Worm (Caenorhabditis elegans) whole organism, mixed stage, embryonic: ENCODE results near the gene C41H7.2.
"Not testable (repeated sequence)": the region's sequence is repeated elsewhere in the genome, so short reads cannot be mapped to it uniquely, and the experiment has no call there.

Experiments
- blmp-1 ChIP-seq: fragments of 150-350 bp; optimal IDR thresholded peaks from 2 replicates; lab custom pipeline; 2014; ENCODE audit warnings: missing biosample characterization, missing genetic modification characterization
- elt-3 ChIP-seq: fragments of 150-350 bp; optimal IDR thresholded peaks from 2 replicates; lab custom pipeline; 2014; ENCODE audit warnings: missing biosample characterization, missing genetic modification characterization
- lsy-2 ChIP-seq: fragments of 150-350 bp; optimal IDR thresholded peaks from 2 replicates; lab custom pipeline; 2014; ENCODE audit warnings: missing biosample characterization, missing genetic modification characterization
- nhr-28 ChIP-seq: fragments of 150-350 bp; optimal IDR thresholded peaks from 2 replicates; lab custom pipeline; 2014; ENCODE audit warnings: missing biosample characterization, missing genetic modification characterization
- pha-4 ChIP-seq: fragments of 150-350 bp; optimal IDR thresholded peaks from 2 replicates; lab custom pipeline; 2018; ENCODE audit warnings: missing biosample characterization, missing genetic modification reagents, missing genetic modification characterization
- sptf-1 ChIP-seq: sonication (generic microtip); optimal IDR thresholded peaks from 2 replicates; lab custom pipeline; 2017; ENCODE audit warnings: mild to moderate bottlenecking, missing genetic modification characterization, moderate library complexity, missing compliant biosample characterization
- unc-39 ChIP-seq: fragments of 150-350 bp; optimal IDR thresholded peaks from 2 replicates; lab custom pipeline; 2014; ENCODE audit warnings: missing biosample characterization, missing genetic modification characterization
- ztf-11 ChIP-seq: fragments of 150-350 bp; optimal IDR thresholded peaks from 2 replicates; lab custom pipeline; 2014; ENCODE audit warnings: missing biosample characterization, missing genetic modification characterization

DNA sequence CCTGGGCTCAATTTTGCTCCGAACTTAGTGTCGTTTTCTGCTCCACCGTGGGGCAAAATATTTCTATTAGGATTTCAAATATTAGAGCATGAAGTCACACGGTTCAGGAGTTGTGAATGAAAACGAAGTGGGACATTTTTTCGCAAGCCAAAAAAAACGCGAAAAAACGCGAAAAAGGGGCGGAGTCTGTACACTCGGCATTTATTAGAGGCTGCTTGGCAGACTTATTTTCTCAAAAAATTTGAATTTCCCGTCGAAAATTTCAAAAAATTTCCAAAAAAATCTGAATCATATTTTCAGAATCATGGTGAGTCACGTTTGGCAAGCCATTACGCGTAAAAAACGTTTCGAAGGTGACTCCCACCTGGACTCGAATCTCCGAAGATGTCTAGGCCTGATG lies 17.9 kb downstream of the C41H7.2 start, which contains the start of gene B0454.6:
- TF ChIP-seq lsy-2; nhr-28 (tag; lab: Kevin White, UChicago); ztf-11; unc-39 (tag; lab: Kevin White, UChicago); blmp-1; sptf-1; pha-4 (tag; lab: Kevin White, UChicago); elt-3: not testable (repeated sequence)
